Worm (Caenorhabditis elegans) whole organism, late embryonic: ENCODE measurements around the gene C05D11.5.
A peak's percentile ranks its signal among the peaks of the same experiment; 100 is the strongest.

Experiments
- C38D4.7 ChIP-seq: fragments of 200-800 bp; sonication (Bioruptor generic); optimal IDR thresholded peaks from 2 replicates; lab custom pipeline; 2018; ENCODE audit warnings: mild to moderate bottlenecking, missing genetic modification characterization, moderate library complexity, missing compliant biosample characterization
- K02D7.2 ChIP-seq: sonication (generic microtip); optimal IDR thresholded peaks from 2 replicates; lab custom pipeline; 2017; ENCODE audit warnings: mild to moderate bottlenecking, missing genetic modification characterization, missing compliant biosample characterization
- T23F11.4 ChIP-seq: fragments of 200-800 bp; sonication (Bioruptor generic); optimal IDR thresholded peaks from 2 replicates; lab custom pipeline; 2018; ENCODE audit warnings: mild to moderate bottlenecking, missing genetic modification characterization, missing compliant biosample characterization
- ama-1 ChIP-seq: fragments of 150-350 bp; optimal IDR thresholded peaks from 2 replicates; lab custom pipeline; 2014
- ceh-14 ChIP-seq: sonication (generic microtip); optimal IDR thresholded peaks from 2 replicates; lab custom pipeline; 2016; ENCODE audit warnings: missing genotype, missing genetic modification characterization, missing compliant biosample characterization
- ceh-18 ChIP-seq: sonication (generic microtip); optimal IDR thresholded peaks from 2 replicates; lab custom pipeline; 2016; ENCODE audit warnings: missing genetic modification characterization, missing compliant biosample characterization
- ceh-19 ChIP-seq: fragments of 200-800 bp; sonication (Bioruptor generic); optimal IDR thresholded peaks from 2 replicates; lab custom pipeline; 2018; ENCODE audit warnings: mild to moderate bottlenecking, missing genetic modification characterization, missing compliant biosample characterization
- ceh-30 ChIP-seq: fragments of 150-350 bp; optimal IDR thresholded peaks from 2 replicates; lab custom pipeline; 2014; ENCODE audit warnings: missing biosample characterization, missing genetic modification characterization
- ceh-31 ChIP-seq: sonication (generic microtip); optimal IDR thresholded peaks from 2 replicates; lab custom pipeline; 2016; ENCODE audit warnings: missing genetic modification characterization, missing compliant biosample characterization
- ceh-34 ChIP-seq: sonication (generic microtip); optimal IDR thresholded peaks from 2 replicates; lab custom pipeline; 2016; ENCODE audit warnings: mild to moderate bottlenecking, missing genetic modification characterization, missing compliant biosample characterization
- dve-1 ChIP-seq: sonication (generic microtip); optimal IDR thresholded peaks from 2 replicates; lab custom pipeline; 2017; ENCODE audit warnings: antibody characterized with exemption, mild to moderate bottlenecking, missing genetic modification characterization, missing compliant biosample characterization
- elt-2 ChIP-seq: sonication (generic microtip); optimal IDR thresholded peaks from 2 replicates; lab custom pipeline; 2016; ENCODE audit warnings: missing genetic modification reagents, missing genetic modification characterization, missing compliant biosample characterization
- ets-4 ChIP-seq: sonication (generic microtip); optimal IDR thresholded peaks from 2 replicates; lab custom pipeline; 2016; ENCODE audit warnings: missing genetic modification characterization, missing compliant biosample characterization
- eyg-1 ChIP-seq: sonication (generic microtip); optimal IDR thresholded peaks from 2 replicates; lab custom pipeline; 2016; ENCODE audit warnings: missing genotype, missing genetic modification characterization, missing compliant biosample characterization
- fkh-10 ChIP-seq: fragments of 150-350 bp; optimal IDR thresholded peaks from 2 replicates; lab custom pipeline; 2014; ENCODE audit warnings: missing biosample characterization, missing genetic modification reagents, missing genetic modification characterization
- fkh-6 ChIP-seq: sonication (generic microtip); optimal IDR thresholded peaks from 2 replicates; lab custom pipeline; 2016; ENCODE audit warnings: missing genetic modification characterization, missing compliant biosample characterization
- gmeb-2 ChIP-seq: sonication (generic microtip); optimal IDR thresholded peaks from 2 replicates; lab custom pipeline; 2016; ENCODE audit warnings: missing genetic modification characterization, inconsistent platforms, missing compliant biosample characterization
- hlh-13 ChIP-seq: fragments of 200-800 bp; sonication (Bioruptor generic); optimal IDR thresholded peaks from 2 replicates; lab custom pipeline; 2018; ENCODE audit warnings: mild to moderate bottlenecking, missing genetic modification characterization, missing compliant biosample characterization
- hlh-30 ChIP-seq: sonication (generic microtip); optimal IDR thresholded peaks from 2 replicates; lab custom pipeline; 2017; ENCODE audit warnings: antibody characterized with exemption, missing genetic modification characterization, missing compliant biosample characterization; ENCODE audit not compliant: insufficient read depth
- hlh-6 ChIP-seq: sonication (generic microtip); optimal IDR thresholded peaks from 2 replicates; lab custom pipeline; 2016; ENCODE audit warnings: missing genotype, missing genetic modification characterization, missing compliant biosample characterization
- hlh-8 ChIP-seq: sonication (generic microtip); optimal IDR thresholded peaks from 2 replicates; lab custom pipeline; 2016; ENCODE audit warnings: missing genotype, missing genetic modification characterization, missing compliant biosample characterization
- lim-6 ChIP-seq: sonication (generic microtip); optimal IDR thresholded peaks from 2 replicates; lab custom pipeline; 2016; ENCODE audit warnings: missing genetic modification characterization, missing compliant biosample characterization
- nfya-1 ChIP-seq: sonication (generic microtip); optimal IDR thresholded peaks from 2 replicates; lab custom pipeline; 2017; ENCODE audit warnings: missing genetic modification characterization, mild to moderate bottlenecking, missing compliant biosample characterization, antibody characterized with exemption, moderate library complexity
- nhr-232 ChIP-seq: sonication (generic microtip); optimal IDR thresholded peaks from 2 replicates; lab custom pipeline; 2016; ENCODE audit warnings: missing genetic modification characterization, missing compliant biosample characterization
- npax-4 ChIP-seq: sonication (generic microtip); optimal IDR thresholded peaks from 2 replicates; lab custom pipeline; 2016; ENCODE audit warnings: missing genetic modification characterization, missing compliant biosample characterization
- odd-2 ChIP-seq: sonication (generic microtip); optimal IDR thresholded peaks from 2 replicates; lab custom pipeline; 2017; ENCODE audit warnings: antibody characterized with exemption, mild to moderate bottlenecking, missing genetic modification characterization, missing compliant biosample characterization
- pax-1 ChIP-seq: fragments of 150-350 bp; optimal IDR thresholded peaks from 2 replicates; lab custom pipeline; 2014; ENCODE audit warnings: missing biosample characterization, missing genetic modification characterization
- pha-2 ChIP-seq: sonication (generic microtip); optimal IDR thresholded peaks from 2 replicates; lab custom pipeline; 2017; ENCODE audit warnings: mild to moderate bottlenecking, missing genetic modification characterization, missing compliant biosample characterization
- pqm-1 ChIP-seq: sonication (generic microtip); optimal IDR thresholded peaks from 2 replicates; lab custom pipeline; 2016; ENCODE audit warnings: missing genetic modification characterization, missing compliant biosample characterization
- pros-1 ChIP-seq: fragments of 150-350 bp; optimal IDR thresholded peaks from 2 replicates; lab custom pipeline; 2014; ENCODE audit warnings: missing biosample characterization, missing genetic modification reagents, missing genetic modification characterization
- ref-2 ChIP-seq: sonication (generic microtip); optimal IDR thresholded peaks from 2 replicates; lab custom pipeline; 2016; ENCODE audit warnings: missing genetic modification characterization, missing compliant biosample characterization
- rnt-1 ChIP-seq: sonication (generic microtip); optimal IDR thresholded peaks from 2 replicates; lab custom pipeline; 2016; ENCODE audit warnings: missing genetic modification characterization, missing compliant biosample characterization
- sdc-2 ChIP-seq: sonication (generic microtip); optimal IDR thresholded peaks from 2 replicates; lab custom pipeline; 2016; ENCODE audit warnings: missing genotype, missing genetic modification characterization, missing compliant biosample characterization
- tbx-2 ChIP-seq: sonication (generic microtip); optimal IDR thresholded peaks from 2 replicates; lab custom pipeline; 2016; ENCODE audit warnings: missing genetic modification characterization, missing compliant biosample characterization
- tbx-7 ChIP-seq: sonication (generic microtip); optimal IDR thresholded peaks from 2 replicates; lab custom pipeline; 2016; ENCODE audit warnings: missing genotype, missing genetic modification characterization, missing compliant biosample characterization
- ttx-3 ChIP-seq: sonication (generic microtip); optimal IDR thresholded peaks from 2 replicates; lab custom pipeline; 2016; ENCODE audit warnings: missing genetic modification reagents, missing genetic modification characterization, missing compliant biosample characterization
- unc-55 ChIP-seq: sonication (generic microtip); optimal IDR thresholded peaks from 2 replicates; lab custom pipeline; 2017; ENCODE audit warnings: missing biosample characterization, missing genetic modification reagents, missing genetic modification characterization
- unc-86 ChIP-seq: sonication (generic microtip); optimal IDR thresholded peaks from 2 replicates; lab custom pipeline; 2016; ENCODE audit warnings: missing genetic modification characterization, missing compliant biosample characterization
- zip-5 ChIP-seq: sonication (generic microtip); optimal IDR thresholded peaks from 2 replicates; lab custom pipeline; 2016; ENCODE audit warnings: missing genetic modification characterization, missing compliant biosample characterization
- ztf-16 ChIP-seq: sonication (generic microtip); optimal IDR thresholded peaks from 2 replicates; lab custom pipeline; 2017; ENCODE audit warnings: missing genetic modification characterization, missing compliant biosample characterization

The C05D11.5 gene

DNA sequence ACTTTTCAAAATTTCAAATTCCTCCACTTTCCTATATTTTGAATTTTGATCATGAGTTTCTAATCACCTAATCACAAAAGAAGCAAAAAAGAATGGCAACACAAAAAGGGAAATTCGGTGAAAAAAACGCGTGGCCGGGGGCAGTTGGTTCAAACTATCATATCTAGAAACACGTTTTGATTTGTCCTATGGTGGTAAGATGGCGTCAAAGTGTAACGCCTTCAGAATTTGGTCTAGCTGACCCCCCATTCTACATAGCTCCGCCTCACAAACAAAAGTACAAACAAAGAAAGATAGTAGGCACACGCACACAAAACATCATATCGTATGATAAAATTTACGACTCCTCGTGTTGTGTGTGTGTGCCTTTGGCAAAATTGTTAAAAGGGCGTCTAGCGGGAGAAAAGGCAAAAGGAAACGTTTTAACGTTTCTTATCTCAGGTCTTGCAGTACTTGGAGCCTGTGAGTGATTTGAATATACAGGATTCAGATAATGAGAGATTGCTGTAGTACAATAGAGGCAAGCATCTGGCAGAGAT, 10.2 kb upstream of the C05D11.5 start:
- no peak for TF ChIP-seq ztf-16 (tag; lab: Kevin White, UChicago)
- TF ChIP-seq fkh-10 = no peak
- TF ChIP-seq elt-2 (tag; lab: Kevin White, UChicago) = peak; percentile 49

DNA sequence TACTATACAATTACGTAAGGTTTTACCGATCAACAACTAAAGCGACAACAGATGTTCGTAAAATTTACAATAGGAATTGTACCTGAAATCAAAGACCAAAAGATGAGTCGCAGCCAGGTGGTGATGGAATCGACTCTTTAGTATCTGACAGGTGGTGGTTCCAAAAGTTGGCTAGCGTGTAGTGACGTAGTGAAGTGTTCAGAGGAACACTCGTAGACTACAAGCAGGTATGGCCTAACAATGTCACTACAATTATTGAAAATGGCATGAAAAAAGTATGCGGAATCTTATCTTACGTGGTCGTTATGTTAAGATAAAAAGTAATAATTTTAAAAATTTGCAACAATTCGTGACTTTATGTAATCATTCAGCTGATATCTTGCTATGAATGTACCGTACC, 9.7 kb upstream of the C05D11.5 start:
- TF ChIP-seq hlh-30 (no peak), ama-1 (lab: Kevin White, UChicago) (no peak), dve-1 (no peak), K02D7.2 (no peak), hlh-8 (tag; lab: Kevin White, UChicago) (no peak), nfya-1 (no peak), pax-1 (tag; lab: Kevin White, UChicago) (no peak), eyg-1 (tag; lab: Kevin White, UChicago) (no peak), C38D4.7 (GFP tag; lab: Kevin White, UChicago) (no peak), T23F11.4 (GFP tag; lab: Kevin White, UChicago) (no peak), hlh-6 (tag; lab: Kevin White, UChicago) (no peak), unc-55 (no peak), ceh-30 (tag; lab: Kevin White, UChicago) (no peak), unc-86 (no peak), ceh-19 (GFP tag; lab: Kevin White, UChicago) (no peak), tbx-7 (tag; lab: Kevin White, UChicago) (no peak), fkh-6 (no peak)

DNA sequence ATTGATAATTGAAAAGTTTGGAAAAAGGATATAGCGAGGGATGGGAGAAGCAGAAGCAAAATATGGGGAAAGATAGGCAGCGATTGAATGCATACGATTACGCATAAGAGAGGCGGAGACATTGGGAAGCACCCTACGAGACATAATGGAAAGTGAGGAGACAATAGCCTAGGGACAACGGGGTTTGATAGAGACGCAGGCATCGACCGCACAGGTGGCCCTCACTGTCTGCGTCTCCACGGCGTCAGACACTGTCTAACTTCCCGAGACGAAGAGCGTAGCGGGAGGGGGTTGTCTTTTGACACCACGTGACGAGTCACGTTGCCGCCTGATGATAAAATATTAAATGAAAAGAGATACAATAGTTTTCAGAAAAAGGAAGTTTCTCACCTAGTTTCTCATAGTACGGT, 9.2 kb upstream of the C05D11.5 start:
- TF ChIP-seq ceh-14 (tag; lab: Kevin White, UChicago) = peak; percentile 9
- TF ChIP-seq npax-4 (tag; lab: Kevin White, UChicago) = no peak
- no peak for TF ChIP-seq hlh-8 (tag; lab: Kevin White, UChicago)
- peak; percentile 53 for TF ChIP-seq rnt-1 (tag; lab: Kevin White, UChicago)
- TF ChIP-seq tbx-2 (tag; lab: Kevin White, UChicago) = peak; percentile 57
- TF ChIP-seq pha-2 (tag; lab: Kevin White, UChicago) = no peak
- TF ChIP-seq T23F11.4 (GFP tag; lab: Kevin White, UChicago) = no peak
- no peak for TF ChIP-seq ttx-3 (tag; lab: Kevin White, UChicago)
- peak; percentile 27 for TF ChIP-seq ceh-34 (tag; lab: Kevin White, UChicago)
- peak; percentile 96 for TF ChIP-seq hlh-30
- no peak for TF ChIP-seq sdc-2 (tag; lab: Kevin White, UChicago)
- TF ChIP-seq hlh-13 (GFP tag; lab: Kevin White, UChicago) = no peak
- TF ChIP-seq pros-1 (tag; lab: Kevin White, UChicago) = peak; percentile 54
- TF ChIP-seq ceh-31 = peak; percentile 65
- TF ChIP-seq nfya-1 = peak; percentile 62
- TF ChIP-seq ceh-18 (tag; lab: Kevin White, UChicago) = peak; percentile 46
- no peak for TF ChIP-seq ceh-19 (GFP tag; lab: Kevin White, UChicago)
- no peak for TF ChIP-seq zip-5 (tag; lab: Kevin White, UChicago)
- peak; percentile 88 for TF ChIP-seq unc-55
- TF ChIP-seq nhr-232 (tag; lab: Kevin White, UChicago) = no peak
- TF ChIP-seq eyg-1 (tag; lab: Kevin White, UChicago) = no peak
- peak; percentile 39 for TF ChIP-seq elt-2 (tag; lab: Kevin White, UChicago)
- TF ChIP-seq ets-4 (tag; lab: Kevin White, UChicago) = peak; percentile 47
- TF ChIP-seq fkh-10 = no peak
- peak; percentile 17 for TF ChIP-seq ref-2 (tag; lab: Kevin White, UChicago)

DNA sequence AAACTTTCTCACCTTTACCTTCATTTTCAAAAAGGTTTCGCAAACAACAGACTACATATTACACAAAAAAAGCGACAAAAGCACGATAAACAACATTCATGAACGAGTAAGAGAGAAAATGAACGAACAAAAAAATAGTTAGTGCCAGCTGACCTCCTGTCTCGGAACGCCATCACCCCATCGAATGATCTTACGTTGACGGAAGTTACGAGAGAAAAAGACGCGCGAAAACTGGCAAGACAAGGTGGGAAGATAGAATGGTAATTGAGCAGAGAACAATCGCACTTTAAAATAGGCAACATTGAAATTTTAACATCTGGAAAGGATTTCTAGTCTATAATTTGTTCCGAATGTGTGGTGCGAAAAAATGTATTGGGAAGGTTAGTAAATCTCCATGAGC, 8.4 kb upstream of the C05D11.5 start:
- TF ChIP-seq pqm-1 (tag; lab: Kevin White, UChicago) (no peak), ceh-30 (tag; lab: Kevin White, UChicago) (no peak), lim-6 (tag; lab: Kevin White, UChicago) (no peak), eyg-1 (tag; lab: Kevin White, UChicago) (no peak), gmeb-2 (tag; lab: Kevin White, UChicago) (no peak), odd-2 (no peak)
